Worm (Caenorhabditis elegans) whole organism, L3 larva: Measurements from ENCODE around the gene nac-3.

Experiments
- ama-1 ChIP-seq: fragments of 150-350 bp; optimal IDR thresholded peaks from 2 replicates; lab custom pipeline; 2018
- ceh-28 ChIP-seq: fragments of 150-350 bp; optimal IDR thresholded peaks from 2 replicates; lab custom pipeline; 2014; ENCODE audit warnings: missing biosample characterization, missing genetic modification reagents, missing genetic modification characterization
- ceh-82 ChIP-seq: fragments of 150-350 bp; optimal IDR thresholded peaks from 2 replicates; lab custom pipeline; 2014; ENCODE audit warnings: missing biosample characterization, missing genetic modification characterization
- nhr-43 ChIP-seq: sonication (generic microtip); optimal IDR thresholded peaks from 2 replicates; lab custom pipeline; 2016; ENCODE audit warnings: mild to moderate bottlenecking, missing genetic modification characterization, missing compliant biosample characterization; ENCODE audit not compliant: poor library complexity, severe bottlenecking
- snpc-4 ChIP-seq: fragments of 150-350 bp; optimal IDR thresholded peaks from 2 replicates; lab custom pipeline; 2014; ENCODE audit warnings: missing biosample characterization, missing genetic modification characterization

- TF ChIP-seq nhr-43 (tag; lab: Kevin White, UChicago) (no peak), ama-1 (lab: Kevin White, UChicago) (no peak), ceh-28 (tag; lab: Kevin White, UChicago) (no peak), ceh-82 (tag; lab: Kevin White, UChicago) (no peak), snpc-4 (tag; lab: Kevin White, UChicago) (no peak)
Observed at ce11 chrIII:10106390-10106789, 46.2 kb upstream of the nac-3 start, which contains the start of gene srt-55.
